Fruit fly (Drosophila melanogaster) whole organism, embryonic: ENCODE results near the gene IntS14.

Source experiments
- Antp ChIP-seq: fragments of 200-800 bp; sonication (Bioruptor generic); optimal IDR thresholded peaks from 3 replicates; lab custom pipeline; 2016; ENCODE audit warnings: missing biosample characterization, missing genetic modification characterization
- CG10267 ChIP-seq: fragments of 200-800 bp; sonication (Bioruptor generic); optimal IDR thresholded peaks from 2 replicates; lab custom pipeline; 2018; ENCODE audit warnings: missing biosample characterization, mild to moderate bottlenecking, missing genetic modification characterization, moderate library complexity
- CG10462 ChIP-seq: fragments of 200-800 bp; sonication (Bioruptor generic); optimal IDR thresholded peaks from 2 replicates; lab custom pipeline; 2016; ENCODE audit warnings: missing biosample characterization, missing genetic modification characterization
- CG11085 ChIP-seq: fragments of 200-800 bp; sonication (Bioruptor generic); IDR thresholded peaks from 2 replicates; pipeline ENCODE4 v1.3.6; 2022; ENCODE audit warnings: missing biosample characterization, missing genetic modification characterization
- CG13624 ChIP-seq: fragments of 200-800 bp; sonication (Bioruptor generic); optimal IDR thresholded peaks from 2 replicates; lab custom pipeline; 2016; ENCODE audit warnings: missing biosample characterization, missing genetic modification characterization
- CG16813 ChIP-seq: fragments of 200-800 bp; sonication (Bioruptor generic); IDR thresholded peaks from 3 replicates; pipeline ENCODE4 v1.3.6; 2022; ENCODE audit warnings: missing biosample characterization, missing genetic modification characterization; ENCODE audit not compliant: partially characterized antibody
- CG33213 ChIP-seq: fragments of 200-800 bp; sonication (Bioruptor generic); optimal IDR thresholded peaks from 3 replicates; lab custom pipeline; 2016; ENCODE audit warnings: missing biosample characterization, missing genetic modification characterization
- CG3995 ChIP-seq: fragments of 200-800 bp; sonication (Bioruptor generic); optimal IDR thresholded peaks from 3 replicates; lab custom pipeline; 2016; ENCODE audit warnings: missing biosample characterization, missing genetic modification characterization
- CG8478 ChIP-seq: fragments of >200 bp; optimal IDR thresholded peaks from 2 replicates; lab custom pipeline; 2018
- CG8944 ChIP-seq: fragments of 200-800 bp; sonication (Bioruptor generic); optimal IDR thresholded peaks from 3 replicates; lab custom pipeline; 2016; ENCODE audit warnings: missing biosample characterization, missing genetic modification characterization
- Dad ChIP-seq: fragments of 200-800 bp; sonication (Bioruptor generic); optimal IDR thresholded peaks from 3 replicates; lab custom pipeline; 2016; ENCODE audit warnings: missing biosample characterization, missing genetic modification characterization
- Dbx ChIP-seq: fragments of 200-800 bp; sonication (Bioruptor generic); IDR thresholded peaks from 3 replicates; pipeline ENCODE4 v1.3.6; 2022; ENCODE audit warnings: missing biosample characterization, missing genetic modification characterization
- Dll ChIP-seq: fragments of 200-800 bp; sonication (Bioruptor generic); IDR thresholded peaks from 4 replicates; pipeline ENCODE4 v1.3.6; 2022; ENCODE audit warnings: missing biosample characterization, missing genetic modification characterization; ENCODE audit not compliant: partially characterized antibody
- Dp ChIP-seq: fragments of 200-800 bp; sonication (Bioruptor generic); optimal IDR thresholded peaks from 2 replicates; lab custom pipeline; 2018; ENCODE audit warnings: missing biosample characterization, mild to moderate bottlenecking, missing genetic modification characterization, moderate library complexity
- E2f1 ChIP-seq: fragments of 200-800 bp; sonication (Bioruptor generic); IDR thresholded peaks from 2 replicates; pipeline ENCODE4 v1.3.6; 2022; ENCODE audit warnings: missing biosample characterization, missing genetic modification characterization
- E2f2 ChIP-seq: fragments of 200-800 bp; sonication (Bioruptor generic); IDR thresholded peaks from 2 replicates; pipeline ENCODE4 v1.3.6; 2022; ENCODE audit warnings: missing biosample characterization, missing genetic modification characterization
- Gug ChIP-seq: fragments of 200-800 bp; sonication (Bioruptor generic); IDR thresholded peaks from 4 replicates; pipeline ENCODE4 v1.3.6; 2022; ENCODE audit warnings: missing biosample characterization, missing genetic modification characterization
- Hr39 ChIP-seq: fragments of >200 bp; optimal IDR thresholded peaks from 2 replicates; lab custom pipeline; 2017
- Myb ChIP-seq: fragments of 200-800 bp; sonication (Bioruptor generic); optimal IDR thresholded peaks from 2 replicates; lab custom pipeline; 2016; ENCODE audit warnings: missing biosample characterization, missing genetic modification characterization
- Oaz ChIP-seq: fragments of 200-800 bp; sonication (Bioruptor generic); IDR thresholded peaks from 2 replicates; pipeline ENCODE4 v1.3.6; 2022; ENCODE audit warnings: missing biosample characterization, missing genetic modification characterization
- Opbp ChIP-seq: fragments of 200-800 bp; sonication (Bioruptor generic); IDR thresholded peaks from 3 replicates; pipeline ENCODE4 v1.3.6; 2022; ENCODE audit warnings: missing biosample characterization, missing genetic modification characterization; ENCODE audit not compliant: partially characterized antibody
- Sry-δ ChIP-seq: fragments of 200-800 bp; sonication (Bioruptor generic); optimal IDR thresholded peaks from 2 replicates; lab custom pipeline; 2016; ENCODE audit warnings: missing biosample characterization, missing genetic modification characterization
- Xrp1 ChIP-seq: fragments of 200-800 bp; sonication (Bioruptor generic); IDR thresholded peaks from 2 replicates; pipeline ENCODE4 v1.3.6; 2022; ENCODE audit warnings: missing biosample characterization, missing genetic modification characterization
- amos ChIP-seq: fragments of 200-800 bp; sonication (Bioruptor generic); IDR thresholded peaks from 2 replicates; pipeline ENCODE4 v1.3.6; 2022; ENCODE audit warnings: missing biosample characterization, missing genetic modification characterization; ENCODE audit not compliant: partially characterized antibody
- bsh ChIP-seq, 2 experiments: fragments of 200-800 bp; sonication (Bioruptor generic); optimal IDR thresholded peaks; 2 replicates each; lab custom pipeline; 2017 to 2018; ENCODE audit warnings: mild to moderate bottlenecking in 2 of 2, missing biosample characterization in 2 of 2, missing genetic modification characterization in 2 of 2, moderate library complexity in 1 of 2
- ci ChIP-seq: fragments of 200-800 bp; sonication (Bioruptor generic); IDR thresholded peaks from 3 replicates; pipeline ENCODE4 v1.3.6; 2022; ENCODE audit warnings: missing biosample characterization, missing genetic modification characterization
- crp ChIP-seq, 2 experiments: fragments of 200-800 bp; sonication (Bioruptor generic); optimal IDR thresholded peaks; 2 replicates in 1 of 2; 3 replicates in 1 of 2; lab custom pipeline; 2017; ENCODE audit warnings: missing biosample characterization in 2 of 2, missing genetic modification characterization in 2 of 2, mild to moderate bottlenecking in 1 of 2, moderate library complexity in 1 of 2
- dati ChIP-seq: fragments of 200-800 bp; sonication (Bioruptor generic); IDR thresholded peaks from 2 replicates; pipeline ENCODE4 v1.3.6; 2022; ENCODE audit warnings: missing biosample characterization, missing genetic modification characterization
- esg ChIP-seq: fragments of 200-800 bp; sonication (Bioruptor generic); conservative IDR thresholded peaks from 2 replicates; pipeline ENCODE4 v1.3.6; 2022; ENCODE audit warnings: missing biosample characterization, missing genetic modification characterization
- exex ChIP-seq: fragments of 200-800 bp; sonication (Bioruptor generic); optimal IDR thresholded peaks from 4 replicates; lab custom pipeline; 2018; ENCODE audit warnings: missing biosample characterization, mild to moderate bottlenecking, missing genetic modification characterization, moderate library complexity
- ftz-f1 ChIP-seq: fragments of 200-800 bp; sonication (Bioruptor generic); optimal IDR thresholded peaks from 2 replicates; lab custom pipeline; 2016; ENCODE audit warnings: missing biosample characterization, missing genetic modification characterization
- ham ChIP-seq: fragments of 200-800 bp; sonication (Bioruptor generic); IDR thresholded peaks from 2 replicates; pipeline ENCODE4 v1.3.6; 2022; ENCODE audit warnings: missing biosample characterization, missing genetic modification characterization
- her ChIP-seq: fragments of 200-800 bp; sonication (Bioruptor generic); optimal IDR thresholded peaks from 2 replicates; lab custom pipeline; 2016; ENCODE audit warnings: missing biosample characterization, missing genetic modification characterization
- knrl ChIP-seq: fragments of 200-800 bp; sonication (Bioruptor generic); IDR thresholded peaks from 3 replicates; pipeline ENCODE4 v1.3.6; 2022; ENCODE audit warnings: missing biosample characterization, missing genetic modification characterization; ENCODE audit not compliant: partially characterized antibody
- lola ChIP-seq, 3 experiments: fragments of >200 bp in 2 of 3; fragments of 200-800 bp in 1 of 3; sonication (Bioruptor generic) in 1 of 3; optimal IDR thresholded peaks; 2 replicates each; lab custom pipeline; 2017 to 2019; ENCODE audit warnings: missing biosample characterization in 3 of 3, missing genetic modification characterization in 3 of 3, mild to moderate bottlenecking in 1 of 3, moderate library complexity in 1 of 3
- lov ChIP-seq, 2 experiments: fragments of 200-800 bp in 1 of 2; fragments of >200 bp in 1 of 2; sonication (Bioruptor generic) in 1 of 2; IDR thresholded peaks in 1 of 2; optimal IDR thresholded peaks in 1 of 2; 2 replicates in 1 of 2; 3 replicates in 1 of 2; pipeline versions ENCODE4 v1.3.6 to Lab custom; 2017 to 2022; ENCODE audit warnings: missing biosample characterization in 1 of 2, missing genetic modification characterization in 1 of 2
- maf-S ChIP-seq: fragments of 200-800 bp; sonication (Bioruptor generic); optimal IDR thresholded peaks from 2 replicates; lab custom pipeline; 2016; ENCODE audit warnings: missing biosample characterization, missing genetic modification characterization
- nau ChIP-seq: fragments of 200-800 bp; sonication (Bioruptor generic); optimal IDR thresholded peaks from 3 replicates; lab custom pipeline; 2017; ENCODE audit warnings: missing biosample characterization, mild to moderate bottlenecking, missing genetic modification characterization, missing genetic modification reagents
- org-1 ChIP-seq: fragments of 200-800 bp; sonication (Bioruptor generic); optimal IDR thresholded peaks from 2 replicates; lab custom pipeline; 2017; ENCODE audit warnings: missing biosample characterization, missing genetic modification characterization
- p53 ChIP-seq: fragments of 200-800 bp; sonication (Bioruptor generic); optimal IDR thresholded peaks from 2 replicates; lab custom pipeline; 2016; ENCODE audit warnings: missing biosample characterization, missing genetic modification characterization
- pho ChIP-seq: fragments of 200-800 bp; sonication (Bioruptor generic); optimal IDR thresholded peaks from 2 replicates; lab custom pipeline; 2016; ENCODE audit warnings: missing biosample characterization, missing genetic modification characterization
- phol ChIP-seq: fragments of 200-800 bp; sonication (Bioruptor generic); optimal IDR thresholded peaks from 3 replicates; lab custom pipeline; 2018; ENCODE audit warnings: missing biosample characterization, mild to moderate bottlenecking, missing genetic modification characterization, moderate library complexity
- rib ChIP-seq: fragments of 200-800 bp; sonication (Bioruptor generic); IDR thresholded peaks from 2 replicates; pipeline ENCODE4 v1.3.6; 2022; ENCODE audit warnings: missing biosample characterization, missing genetic modification characterization
- shn ChIP-seq: fragments of 200-800 bp; sonication (Bioruptor generic); optimal IDR thresholded peaks from 3 replicates; lab custom pipeline; 2016; ENCODE audit warnings: missing biosample characterization, missing genetic modification characterization
- sna ChIP-seq: fragments of 200-800 bp; sonication (Bioruptor generic); IDR thresholded peaks from 2 replicates; pipeline ENCODE4 v1.3.6; 2022; ENCODE audit warnings: missing biosample characterization, missing genetic modification characterization; ENCODE audit not compliant: partially characterized antibody
- ssp ChIP-seq: fragments of 200-800 bp; sonication (Bioruptor generic); IDR thresholded peaks from 2 replicates; pipeline ENCODE4 v1.3.6; 2022; ENCODE audit warnings: missing biosample characterization, missing genetic modification characterization
- tx ChIP-seq: fragments of 200-800 bp; sonication (Bioruptor generic); optimal IDR thresholded peaks from 2 replicates; lab custom pipeline; 2016; ENCODE audit warnings: missing biosample characterization, missing genetic modification characterization
- unc-4 ChIP-seq: fragments of 200-800 bp; sonication (Bioruptor generic); IDR thresholded peaks from 2 replicates; pipeline ENCODE4 v1.3.6; 2022; ENCODE audit warnings: missing biosample characterization, missing genetic modification characterization; ENCODE audit not compliant: partially characterized antibody
- vvl ChIP-seq: fragments of 200-800 bp; sonication (Bioruptor generic); IDR thresholded peaks from 2 replicates; pipeline ENCODE4 v1.3.6; 2022; ENCODE audit warnings: missing biosample characterization, missing genetic modification characterization
- wdn ChIP-seq: fragments of 200-800 bp; sonication (Bioruptor generic); IDR thresholded peaks from 2 replicates; pipeline ENCODE4 v1.3.6; 2022; ENCODE audit warnings: missing biosample characterization, missing genetic modification characterization
- wek ChIP-seq: fragments of 200-800 bp; sonication (Bioruptor generic); optimal IDR thresholded peaks from 3 replicates; lab custom pipeline; 2018; ENCODE audit warnings: missing biosample characterization, mild to moderate bottlenecking, missing genetic modification characterization, moderate library complexity

Gene IntS14

dm6 chr2L:1172704-1173107, 8.5 kb downstream of the IntS14 start, which contains the start of the genes Charon and CG4887 (continued):
- TF ChIP-seq CG8944 (GFP tag; lab: Kevin White, UChicago) (peak; percentile 85), org-1 (peak; percentile 51), E2f1 (peak; percentile 77), CG10267 (tag; lab: Kevin White, UChicago) (peak; percentile 97), ham (GFP tag; lab: Robert Waterston, UW) (no peak), p53 (GFP tag; lab: Kevin White, UChicago) (peak; percentile 4), Sry-δ (peak; percentile 96), Antp (GFP tag; lab: Kevin White, UChicago) (peak; percentile 81), CG8478 (lab: Kevin White, UChicago) (no peak), esg (peak; percentile 84), nau (no peak), wek (GFP tag; lab: Kevin White, UChicago) (no peak), ssp (GFP tag; lab: Robert Waterston, UW) (peak; percentile 71), lola (GFP tag; optimal IDR thresholded peaks at IDR 0.05; lab: Kevin White, UChicago) (peak in 1 of 3 experiments; percentile 82), Opbp (GFP tag; lab: Robert Waterston, UW) (0 out of 3 replicates have a peak, but pooled peaks have one; percentile 51), CG3995 (peak; percentile 61), exex (no peak), Dad (GFP tag; lab: Kevin White, UChicago) (peak; percentile 82), wdn (peak; percentile 55), CG11085 (GFP tag; lab: Robert Waterston, UW) (peak; percentile 74), rib (GFP tag; lab: Robert Waterston, UW) (peak; percentile 66), CG13624 (peak; percentile 82), Oaz (GFP tag; lab: Robert Waterston, UW) (peak; percentile 57; the same call in 1 of the 2 replicates), crp (GFP tag; optimal IDR thresholded peaks at IDR 0.05; lab: Kevin White, UChicago) (peak in 1 of 2 experiments; percentile 52), Hr39 (lab: Kevin White, UChicago) (no peak), ftz-f1 (GFP tag; lab: Kevin White, UChicago) (peak; percentile 48), dati (GFP tag; lab: Robert Waterston, UW) (no peak), maf-S (GFP tag; lab: Kevin White, UChicago) (peak; percentile 79)

DNA sequence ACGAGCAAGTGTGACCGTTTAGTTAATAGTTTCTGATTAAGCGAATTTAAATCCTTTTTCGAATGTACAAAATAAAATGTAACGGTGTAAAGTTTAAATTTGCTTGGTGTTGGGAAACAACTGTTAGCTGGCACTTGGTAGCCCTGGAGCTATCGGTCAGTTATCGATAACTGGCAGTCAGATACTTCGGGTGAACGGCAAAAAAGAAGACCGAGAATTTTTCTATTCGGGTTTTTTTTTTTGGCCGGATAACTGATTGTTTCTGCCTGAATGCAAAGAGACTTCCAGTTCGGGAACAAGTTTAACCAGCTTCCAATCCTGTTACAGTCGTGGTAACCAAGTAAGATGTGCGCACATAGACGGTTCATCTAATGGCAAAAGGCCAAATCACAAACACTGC, 13.3 kb downstream of the IntS14 start, which contains the start of gene CG4896:
CG4896 (plus strand) TSS at position 169 of the 400 bp plus-strand sequence.
- TF ChIP-seq unc-4 (GFP tag; lab: Robert Waterston, UW) (peak; percentile 65), E2f2 (GFP tag; lab: Robert Waterston, UW) (peak; percentile 68), Gug (no peak), vvl (GFP tag; lab: Robert Waterston, UW) (peak; percentile 63), knrl (GFP tag; lab: Robert Waterston, UW) (peak; percentile 48; the same call in 2 of the 3 replicates), phol (tag; lab: Kevin White, UChicago) (peak; percentile 17), ci (GFP tag; lab: Robert Waterston, UW) (peak; percentile 49; the same call in 1 of the 3 replicates), Myb (GFP tag; lab: Kevin White, UChicago) (peak; percentile 99), CG33213 (peak; percentile 18), bsh (GFP tag; optimal IDR thresholded peaks at IDR 0.05; lab: Kevin White, UChicago) (peak in 1 of 2 experiments; percentile 51), pho (peak; percentile 18), Dp (GFP tag; lab: Kevin White, UChicago) (peak; percentile 65), lov (optimal IDR thresholded peaks at IDR 0.05; lab: Kevin White, UChicago) (no peak), lov (GFP tag; IDR thresholded peaks at IDR 0.05; lab: Robert Waterston, UW) (no peak), Dbx (GFP tag; lab: Robert Waterston, UW) (0 out of 3 replicates have a peak, but pooled peaks have one; percentile 28), CG10462 (GFP tag; lab: Kevin White, UChicago) (no peak), tx (GFP tag; lab: Kevin White, UChicago) (no peak), amos (peak; percentile 70), sna (GFP tag; lab: Robert Waterston, UW) (0 out of 2 replicates have a peak, but pooled peaks have one; percentile 48), CG16813 (peak; percentile 55; the same call in 2 of the 3 replicates), shn (GFP tag; lab: Kevin White, UChicago) (peak; percentile 10), Dll (GFP tag; lab: Robert Waterston, UW) (peak; percentile 61; the same call in 3 of the 4 replicates), her (GFP tag; lab: Kevin White, UChicago) (peak; percentile 20), Xrp1 (GFP tag; lab: Robert Waterston, UW) (peak; percentile 27; the same call in 1 of the 2 replicates)
